Worm (Caenorhabditis elegans) whole organism, midembryonic: Measurements from ENCODE around the gene cec-7.

Source experiments
- med-1 ChIP-seq: sonication (generic microtip); optimal IDR thresholded peaks from 2 replicates; lab custom pipeline; 2017; ENCODE audit warnings: missing genetic modification characterization, mild to moderate bottlenecking, missing compliant biosample characterization, antibody characterized with exemption, missing genetic modification reagents; ENCODE audit not compliant: insufficient read depth
- ztf-23 ChIP-seq: fragments of 200-800 bp; sonication (Bioruptor generic); IDR thresholded peaks from 2 replicates; pipeline ENCODE4 v1.3.6; 2022; ENCODE audit warnings: missing genetic modification reagents, missing genetic modification characterization, missing compliant biosample characterization
- ztf-29 ChIP-seq: fragments of 200-800 bp; sonication (Bioruptor generic); IDR thresholded peaks from 2 replicates; pipeline ENCODE4 v1.3.6; 2022; ENCODE audit warnings: missing genetic modification reagents, missing genetic modification characterization, missing compliant biosample characterization

- TF ChIP-seq med-1 (GFP tag; lab: Kevin White, UChicago) (no peak), ztf-23 (GFP tag; lab: Robert Waterston, UW) (no peak), ztf-29 (GFP tag; lab: Robert Waterston, UW) (no peak)
Observed at ce11 chrIII:12842858-12843257, 34.5 kb downstream of the cec-7 start.
